Worm (Caenorhabditis elegans): ENCODE data around the gene atf-8.

Gene atf-8

DNA sequence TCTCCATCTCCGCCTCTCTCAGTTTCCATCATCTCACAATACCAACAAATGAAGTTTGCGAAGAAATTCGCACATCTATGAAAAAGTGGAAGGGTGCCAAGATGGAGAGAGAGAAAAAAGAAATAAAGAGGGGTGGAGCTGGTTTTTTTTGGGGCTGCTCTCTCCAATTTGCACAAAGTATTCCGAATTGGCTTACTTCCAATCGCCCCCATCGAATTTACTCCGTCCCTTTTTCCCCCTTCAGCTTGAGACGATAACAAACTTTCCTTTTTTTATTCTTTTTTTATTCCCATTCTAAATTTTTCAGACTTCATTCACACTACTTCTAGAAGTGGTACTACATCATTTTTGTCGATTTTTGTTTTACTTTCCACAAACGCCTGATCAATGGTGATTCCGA, 25.7 kb downstream of the atf-8 start, which contains the start of gene exp-2:
TSS of gene exp-2 (plus strand) at position 301 of the 400 bp plus-strand sequence.
- TF ChIP-seq ztf-23 (GFP tag; IDR thresholded peaks at IDR 0.05) (no peak), klf-2 (GFP tag; conservative IDR thresholded peaks at IDR 0.05) (no peak), tab-1 (GFP tag; IDR thresholded peaks at IDR 0.05) (no peak), med-1 (GFP tag; optimal IDR thresholded peaks at IDR 0.05; ENCODE audit: insufficient read depth) (no peak), ref-1 (GFP tag; conservative IDR thresholded peaks at IDR 0.05) (no peak), cog-1 (tag; optimal IDR thresholded peaks at IDR 0.05) (no peak), T22C8.4 (GFP tag; IDR thresholded peaks at IDR 0.05) (no peak), ztf-29 (GFP tag; IDR thresholded peaks at IDR 0.05) (no peak), flt-1 (GFP tag; IDR thresholded peaks at IDR 0.05) (no peak)

- no peak for TF ChIP-seq klf-2 (GFP tag; conservative IDR thresholded peaks at IDR 0.05)
- TF ChIP-seq cog-1 (tag; optimal IDR thresholded peaks at IDR 0.05) = no peak
- no peak for TF ChIP-seq ref-1 (GFP tag; conservative IDR thresholded peaks at IDR 0.05)
- no peak for TF ChIP-seq T22C8.4 (GFP tag; IDR thresholded peaks at IDR 0.05)
- TF ChIP-seq ztf-29 (GFP tag; IDR thresholded peaks at IDR 0.05) = no peak
- TF ChIP-seq ztf-23 (GFP tag; IDR thresholded peaks at IDR 0.05) = no peak
- no peak for TF ChIP-seq med-1 (GFP tag; optimal IDR thresholded peaks at IDR 0.05; ENCODE audit: insufficient read depth)
- no peak for TF ChIP-seq flt-1 (GFP tag; IDR thresholded peaks at IDR 0.05)
- TF ChIP-seq tab-1 (GFP tag; IDR thresholded peaks at IDR 0.05) = no peak
Measured at ce11 chrV:6135428-6135827, 30.0 kb downstream of the atf-8 start.

DNA sequence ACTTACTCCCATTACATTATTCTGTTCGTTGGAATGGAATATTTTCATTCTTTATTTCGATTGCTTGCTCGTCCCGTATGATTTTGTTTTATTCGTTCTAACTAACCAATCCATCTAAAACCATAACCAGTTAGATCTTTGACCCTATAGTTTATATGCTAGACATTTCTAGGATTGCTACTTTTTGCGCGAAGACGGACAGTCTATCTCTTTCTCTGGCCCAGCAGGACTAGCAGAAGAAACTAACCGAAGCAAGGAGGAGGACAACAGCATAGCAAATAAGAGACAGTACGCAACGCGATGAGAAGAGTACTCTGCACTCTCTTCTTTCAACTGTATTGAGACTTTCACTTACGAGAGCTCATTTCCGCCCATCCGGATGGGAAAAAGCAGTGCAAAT, 32.8 kb downstream of the atf-8 start:
- TF ChIP-seq med-1 (GFP tag; optimal IDR thresholded peaks at IDR 0.05; ENCODE audit: insufficient read depth) = no peak
- no peak for TF ChIP-seq ztf-23 (GFP tag; IDR thresholded peaks at IDR 0.05)
- TF ChIP-seq T22C8.4 (GFP tag; IDR thresholded peaks at IDR 0.05) = no peak
- TF ChIP-seq klf-2 (GFP tag; conservative IDR thresholded peaks at IDR 0.05) = no peak
- TF ChIP-seq ztf-29 (GFP tag; IDR thresholded peaks at IDR 0.05) = no peak
- no peak for TF ChIP-seq ref-1 (GFP tag; conservative IDR thresholded peaks at IDR 0.05)
- TF ChIP-seq tab-1 (GFP tag; IDR thresholded peaks at IDR 0.05) = no peak
- no peak for TF ChIP-seq cog-1 (tag; optimal IDR thresholded peaks at IDR 0.05)
